Worm (Caenorhabditis elegans) whole organism, early embryonic: ENCODE data around the gene Y54G2A.7.

Experiments used
- B0310.2 ChIP-seq: sonication (generic microtip); optimal IDR thresholded peaks from 2 replicates; lab custom pipeline; 2016; ENCODE audit warnings: mild to moderate bottlenecking, missing genetic modification characterization, missing compliant biosample characterization
- ceh-36 ChIP-seq: sonication (generic microtip); optimal IDR thresholded peaks from 2 replicates; lab custom pipeline; 2016; ENCODE audit warnings: missing genetic modification characterization, inconsistent platforms, missing compliant biosample characterization
- ets-7 ChIP-seq: sonication (generic microtip); optimal IDR thresholded peaks from 2 replicates; lab custom pipeline; 2016; ENCODE audit warnings: missing genotype, missing genetic modification characterization, missing compliant biosample characterization
- pes-1 ChIP-seq: fragments of 200-800 bp; sonication (Bioruptor generic); IDR thresholded peaks from 2 replicates; pipeline ENCODE4 v1.3.6; 2022; ENCODE audit warnings: missing genetic modification reagents, missing genetic modification characterization, missing compliant biosample characterization
- sea-1 ChIP-seq: fragments of 200-800 bp; sonication (Bioruptor generic); conservative IDR thresholded peaks from 2 replicates; pipeline ENCODE4 v1.3.6; 2022; ENCODE audit warnings: missing genetic modification characterization, missing compliant biosample characterization
- tbx-37 ChIP-seq: fragments of 200-800 bp; sonication (Bioruptor generic); conservative IDR thresholded peaks from 2 replicates; pipeline ENCODE4 v1.3.6; 2022; ENCODE audit warnings: missing genetic modification reagents, missing genetic modification characterization, missing compliant biosample characterization

ce11 chrIV:2851625-2852024 is 13.2 kb downstream of the Y54G2A.7 start:
- TF ChIP-seq sea-1 (GFP tag; lab: Robert Waterston, UW) (no peak), ceh-36 (no peak), B0310.2 (tag; lab: Kevin White, UChicago) (no peak), pes-1 (GFP tag; lab: Robert Waterston, UW) (no peak), tbx-37 (GFP tag; lab: Robert Waterston, UW) (no peak), ets-7 (tag; lab: Kevin White, UChicago) (no peak)
